Worm (Caenorhabditis elegans) whole organism, mixed stage, embryonic: ENCODE data around the gene act-2.

Source experiments
- blmp-1 ChIP-seq: fragments of 150-350 bp; optimal IDR thresholded peaks from 2 replicates; lab custom pipeline; 2014; ENCODE audit warnings: missing biosample characterization, missing genetic modification characterization
- ces-1 ChIP-seq: fragments of 150-350 bp; optimal IDR thresholded peaks from 2 replicates; lab custom pipeline; 2014; ENCODE audit warnings: missing biosample characterization, missing genetic modification reagents, missing genetic modification characterization
- drap-1 ChIP-seq: fragments of 200-800 bp; sonication (Bioruptor generic); optimal IDR thresholded peaks from 3 replicates; lab custom pipeline; 2018; ENCODE audit warnings: mild to moderate bottlenecking, missing genetic modification characterization, missing compliant biosample characterization
- flh-1 ChIP-seq: fragments of 200-800 bp; sonication (Bioruptor generic); optimal IDR thresholded peaks from 2 replicates; lab custom pipeline; 2018; ENCODE audit warnings: mild to moderate bottlenecking, missing genetic modification characterization, moderate library complexity, missing compliant biosample characterization
- lin-13 ChIP-seq: fragments of 150-350 bp; optimal IDR thresholded peaks from 2 replicates; lab custom pipeline; 2014; ENCODE audit warnings: missing biosample characterization, missing genetic modification characterization
- lin-32 ChIP-seq: fragments of 200-800 bp; sonication (Bioruptor generic); optimal IDR thresholded peaks from 2 replicates; lab custom pipeline; 2018; ENCODE audit warnings: mild to moderate bottlenecking, missing genetic modification characterization, missing compliant biosample characterization
- lsy-2 ChIP-seq: fragments of 150-350 bp; optimal IDR thresholded peaks from 2 replicates; lab custom pipeline; 2014; ENCODE audit warnings: missing biosample characterization, missing genetic modification characterization
- nhr-12 ChIP-seq: fragments of 150-350 bp; optimal IDR thresholded peaks from 2 replicates; lab custom pipeline; 2014; ENCODE audit warnings: missing biosample characterization, missing genetic modification characterization
- nhr-237 ChIP-seq: fragments of 150-350 bp; optimal IDR thresholded peaks from 2 replicates; lab custom pipeline; 2014; ENCODE audit warnings: missing biosample characterization, missing genetic modification characterization
- pha-4 ChIP-seq: fragments of 150-350 bp; optimal IDR thresholded peaks from 2 replicates; lab custom pipeline; 2018; ENCODE audit warnings: missing biosample characterization, missing genetic modification reagents, missing genetic modification characterization
- snpc-4 ChIP-seq: fragments of 150-350 bp; optimal IDR thresholded peaks from 2 replicates; lab custom pipeline; 2014; ENCODE audit warnings: missing biosample characterization, missing genetic modification characterization
- unc-39 ChIP-seq: fragments of 150-350 bp; optimal IDR thresholded peaks from 2 replicates; lab custom pipeline; 2014; ENCODE audit warnings: missing biosample characterization, missing genetic modification characterization
- unc-62 ChIP-seq: fragments of 150-350 bp; optimal IDR thresholded peaks from 2 replicates; lab custom pipeline; 2014; ENCODE audit warnings: missing biosample characterization, missing genetic modification reagents, missing genetic modification characterization

DNA sequence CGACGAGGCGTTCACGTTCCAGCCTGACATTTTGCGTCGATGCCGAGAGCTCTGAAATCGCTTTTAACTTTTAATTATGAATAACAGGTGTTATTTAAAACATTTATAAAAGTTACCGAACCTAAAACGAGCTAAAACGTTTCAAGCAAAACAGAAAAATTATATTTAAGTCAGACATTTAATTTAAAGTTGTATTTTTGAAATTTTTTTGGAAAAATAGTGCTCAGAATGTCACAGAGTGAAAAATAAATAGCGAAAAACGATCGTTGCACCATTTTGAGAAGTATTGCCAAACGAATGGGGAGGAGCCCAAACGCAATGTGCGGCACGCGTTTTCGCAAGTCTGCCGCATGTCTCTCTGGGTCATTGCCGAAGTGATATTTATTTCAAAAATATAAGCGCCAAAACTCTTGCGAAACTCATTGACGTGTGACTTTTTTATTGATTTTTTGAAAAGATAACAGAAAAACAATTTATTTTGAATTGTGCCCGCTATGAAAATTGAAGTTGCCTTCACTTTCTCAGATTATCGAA lies 35.2 kb upstream of the act-2 start, which contains the start of gene erfa-3:
- no peak for TF ChIP-seq snpc-4 (tag; lab: Kevin White, UChicago)
- TF ChIP-seq nhr-12 = peak; percentile 12
- no peak for TF ChIP-seq lin-32 (GFP tag; lab: Kevin White, UChicago)
- peak; percentile 33 for TF ChIP-seq lsy-2 (tag; lab: Kevin White, UChicago)
- TF ChIP-seq pha-4 (tag; lab: Kevin White, UChicago) = peak; percentile 53
- TF ChIP-seq blmp-1 (tag; lab: Kevin White, UChicago) = no peak
- TF ChIP-seq unc-39 = no peak
- TF ChIP-seq nhr-237 (tag; lab: Kevin White, UChicago) = no peak
- TF ChIP-seq unc-62 (GFP tag; lab: Kevin White, UChicago) = no peak
- peak; percentile 65 for TF ChIP-seq drap-1 (GFP tag; lab: Kevin White, UChicago)
- peak; percentile 13 for TF ChIP-seq ces-1 (GFP tag; lab: Kevin White, UChicago)
- TF ChIP-seq lin-13 (tag; lab: Kevin White, UChicago) = peak; percentile 69
- TF ChIP-seq flh-1 (GFP tag; lab: Kevin White, UChicago) = no peak
